Worm (Caenorhabditis elegans) whole organism, mixed stage, embryonic: ENCODE results near the gene C18D11.6.
"Not testable (repeated sequence)": the region's sequence is repeated elsewhere in the genome, so short reads cannot be mapped to it uniquely, and the experiment has no call there.

ENCODE experiments used
- M03D4.4 ChIP-seq: sonication (generic microtip); optimal IDR thresholded peaks from 2 replicates; lab custom pipeline; 2017; ENCODE audit warnings: mild to moderate bottlenecking, missing genetic modification characterization, missing compliant biosample characterization
- bed-3 ChIP-seq: fragments of 200-800 bp; sonication (Bioruptor generic); optimal IDR thresholded peaks from 3 replicates; lab custom pipeline; 2018; ENCODE audit warnings: mild to moderate bottlenecking, missing genetic modification characterization, moderate library complexity, missing compliant biosample characterization
- blmp-1 ChIP-seq: fragments of 150-350 bp; optimal IDR thresholded peaks from 2 replicates; lab custom pipeline; 2014; ENCODE audit warnings: missing biosample characterization, missing genetic modification characterization
- ceh-39 ChIP-seq: fragments of 150-350 bp; optimal IDR thresholded peaks from 2 replicates; lab custom pipeline; 2014; ENCODE audit warnings: missing biosample characterization, missing genetic modification characterization
- ceh-43 ChIP-seq: fragments of 200-800 bp; sonication (Bioruptor generic); optimal IDR thresholded peaks from 2 replicates; lab custom pipeline; 2018; ENCODE audit warnings: mild to moderate bottlenecking, missing genetic modification characterization, moderate library complexity, missing compliant biosample characterization
- ces-1 ChIP-seq: fragments of 150-350 bp; optimal IDR thresholded peaks from 2 replicates; lab custom pipeline; 2014; ENCODE audit warnings: missing biosample characterization, missing genetic modification reagents, missing genetic modification characterization
- cnd-1 ChIP-seq: fragments of 200-800 bp; sonication (Bioruptor generic); optimal IDR thresholded peaks from 2 replicates; lab custom pipeline; 2018; ENCODE audit warnings: mild to moderate bottlenecking, missing genetic modification characterization, missing compliant biosample characterization
- drap-1 ChIP-seq: fragments of 200-800 bp; sonication (Bioruptor generic); optimal IDR thresholded peaks from 3 replicates; lab custom pipeline; 2018; ENCODE audit warnings: mild to moderate bottlenecking, missing genetic modification characterization, missing compliant biosample characterization
- elt-1 ChIP-seq: sonication (generic microtip); optimal IDR thresholded peaks from 2 replicates; lab custom pipeline; 2017; ENCODE audit warnings: missing genetic modification characterization, mild to moderate bottlenecking, missing compliant biosample characterization, antibody characterized with exemption, moderate library complexity, borderline replicate concordance; ENCODE audit not compliant: insufficient read depth
- elt-3 ChIP-seq: fragments of 150-350 bp; optimal IDR thresholded peaks from 2 replicates; lab custom pipeline; 2014; ENCODE audit warnings: missing biosample characterization, missing genetic modification characterization
- ham-2 ChIP-seq: fragments of 200-800 bp; sonication (Bioruptor generic); optimal IDR thresholded peaks from 2 replicates; lab custom pipeline; 2018; ENCODE audit warnings: mild to moderate bottlenecking, missing genetic modification characterization, missing compliant biosample characterization
- hlh-1 ChIP-seq: fragments of 150-350 bp; optimal IDR thresholded peaks from 2 replicates; lab custom pipeline; 2014; ENCODE audit warnings: missing biosample characterization, missing genetic modification reagents, missing genetic modification characterization
- lin-32 ChIP-seq: fragments of 200-800 bp; sonication (Bioruptor generic); optimal IDR thresholded peaks from 2 replicates; lab custom pipeline; 2018; ENCODE audit warnings: mild to moderate bottlenecking, missing genetic modification characterization, missing compliant biosample characterization
- lsy-2 ChIP-seq: fragments of 150-350 bp; optimal IDR thresholded peaks from 2 replicates; lab custom pipeline; 2014; ENCODE audit warnings: missing biosample characterization, missing genetic modification characterization
- mab-5 ChIP-seq: fragments of 150-350 bp; optimal IDR thresholded peaks from 2 replicates; lab custom pipeline; 2014; ENCODE audit warnings: missing biosample characterization, missing genetic modification characterization
- mls-2 ChIP-seq: sonication (generic microtip); optimal IDR thresholded peaks from 2 replicates; lab custom pipeline; 2016; ENCODE audit warnings: mild to moderate bottlenecking, missing genetic modification characterization, moderate library complexity, missing compliant biosample characterization
- nhr-12 ChIP-seq: fragments of 150-350 bp; optimal IDR thresholded peaks from 2 replicates; lab custom pipeline; 2014; ENCODE audit warnings: missing biosample characterization, missing genetic modification characterization
- nhr-2 ChIP-seq: fragments of 150-350 bp; optimal IDR thresholded peaks from 2 replicates; lab custom pipeline; 2014; ENCODE audit warnings: missing biosample characterization, missing genetic modification characterization
- nhr-237 ChIP-seq: fragments of 150-350 bp; optimal IDR thresholded peaks from 2 replicates; lab custom pipeline; 2014; ENCODE audit warnings: missing biosample characterization, missing genetic modification characterization
- nhr-28 ChIP-seq: fragments of 150-350 bp; optimal IDR thresholded peaks from 2 replicates; lab custom pipeline; 2014; ENCODE audit warnings: missing biosample characterization, missing genetic modification characterization
- nhr-76 ChIP-seq: sonication (generic microtip); optimal IDR thresholded peaks from 2 replicates; lab custom pipeline; 2017; ENCODE audit warnings: missing biosample characterization, missing genetic modification characterization
- pha-4 ChIP-seq: fragments of 150-350 bp; optimal IDR thresholded peaks from 2 replicates; lab custom pipeline; 2018; ENCODE audit warnings: missing biosample characterization, missing genetic modification reagents, missing genetic modification characterization
- sem-2 ChIP-seq: fragments of 200-800 bp; sonication (Bioruptor generic); optimal IDR thresholded peaks from 2 replicates; lab custom pipeline; 2018; ENCODE audit warnings: mild to moderate bottlenecking, missing genetic modification characterization, missing compliant biosample characterization
- snpc-4 ChIP-seq: fragments of 150-350 bp; optimal IDR thresholded peaks from 2 replicates; lab custom pipeline; 2014; ENCODE audit warnings: missing biosample characterization, missing genetic modification characterization
- sptf-1 ChIP-seq: sonication (generic microtip); optimal IDR thresholded peaks from 2 replicates; lab custom pipeline; 2017; ENCODE audit warnings: mild to moderate bottlenecking, missing genetic modification characterization, moderate library complexity, missing compliant biosample characterization
- tbx-8 ChIP-seq: fragments of 200-800 bp; sonication (Bioruptor generic); optimal IDR thresholded peaks from 2 replicates; lab custom pipeline; 2018; ENCODE audit warnings: mild to moderate bottlenecking, missing genetic modification characterization, moderate library complexity, missing compliant biosample characterization
- unc-39 ChIP-seq: fragments of 150-350 bp; optimal IDR thresholded peaks from 2 replicates; lab custom pipeline; 2014; ENCODE audit warnings: missing biosample characterization, missing genetic modification characterization
- unc-62 ChIP-seq: fragments of 150-350 bp; optimal IDR thresholded peaks from 2 replicates; lab custom pipeline; 2014; ENCODE audit warnings: missing biosample characterization, missing genetic modification reagents, missing genetic modification characterization
- zip-8 ChIP-seq: fragments of 150-350 bp; optimal IDR thresholded peaks from 2 replicates; lab custom pipeline; 2014; ENCODE audit warnings: missing biosample characterization, missing genetic modification characterization
- ztf-11 ChIP-seq: fragments of 150-350 bp; optimal IDR thresholded peaks from 2 replicates; lab custom pipeline; 2014; ENCODE audit warnings: missing biosample characterization, missing genetic modification characterization

Gene C18D11.6

ce11 chrIII:11810447-11810846 lies at the start of gene C18D11.6:
TSS of gene C18D11.6 (plus strand) at chrIII:11810556.
- TF ChIP-seq nhr-76 (no peak), snpc-4 (tag; lab: Kevin White, UChicago) (no peak), tbx-8 (GFP tag; lab: Kevin White, UChicago) (no peak), cnd-1 (tag; lab: Kevin White, UChicago) (no peak), nhr-28 (tag; lab: Kevin White, UChicago) (no peak), blmp-1 (tag; lab: Kevin White, UChicago) (no peak), mab-5 (tag; lab: Kevin White, UChicago) (no peak), unc-62 (no peak), hlh-1 (tag; lab: Kevin White, UChicago) (no peak), unc-39 (tag; lab: Kevin White, UChicago) (no peak), elt-3 (no peak)
- TF ChIP-seq, all 35 proteins: peak for 0

- TF ChIP-seq snpc-4 (tag; lab: Kevin White, UChicago), result no peak
- no peak for TF ChIP-seq nhr-28 (tag; lab: Kevin White, UChicago)
- no peak for TF ChIP-seq unc-39 (tag; lab: Kevin White, UChicago)
- TF ChIP-seq nhr-76, result no peak
- no peak for TF ChIP-seq bed-3
- no peak for TF ChIP-seq sem-2 (GFP tag; lab: Kevin White, UChicago)
- TF ChIP-seq nhr-2, result no peak
Measured at ce11 chrIII:11760634-11761033, 49.7 kb upstream of the C18D11.6 start.

ce11 chrIII:11773581-11773980 lies 36.8 kb upstream of the C18D11.6 start, which contains the start of gene gbf-1:
TSS of gene gbf-1 (minus strand) at chrIII:11773681.
- not testable (repeated sequence) for TF ChIP-seq cnd-1, unc-39, nhr-237 (tag; lab: Kevin White, UChicago)

ce11 chrIII:11774508-11775000 lies 35.8 kb upstream of the C18D11.6 start, which contains the start of gene immp-1:
TSS of gene immp-1 (plus strand) at chrIII:11774950.
- TF ChIP-seq mls-2 (tag; lab: Kevin White, UChicago), result no peak
- no peak for TF ChIP-seq mab-5 (tag; lab: Kevin White, UChicago)
- TF ChIP-seq drap-1 (GFP tag; lab: Kevin White, UChicago), result no peak
- no peak for TF ChIP-seq cnd-1 (tag; lab: Kevin White, UChicago)
- TF ChIP-seq ham-2 (GFP tag; lab: Kevin White, UChicago), result no peak
- TF ChIP-seq blmp-1 (tag; lab: Kevin White, UChicago), result peak; percentile 71
- no peak for TF ChIP-seq unc-39 (tag; lab: Kevin White, UChicago)
- TF ChIP-seq lin-32 (GFP tag; lab: Kevin White, UChicago), result no peak
- no peak for TF ChIP-seq ceh-39 (tag; lab: Kevin White, UChicago)
- peak; percentile 19 for TF ChIP-seq lsy-2 (tag; lab: Kevin White, UChicago)
- no peak for TF ChIP-seq M03D4.4 (tag; lab: Kevin White, UChicago)
- TF ChIP-seq hlh-1 (tag; lab: Kevin White, UChicago), result no peak
- TF ChIP-seq ceh-43, result no peak
- TF ChIP-seq sem-2 (GFP tag; lab: Kevin White, UChicago), result no peak
- TF ChIP-seq sptf-1 (tag; lab: Kevin White, UChicago), result no peak
- no peak for TF ChIP-seq nhr-76
- TF ChIP-seq ces-1, result peak; percentile 16
- no peak for TF ChIP-seq nhr-12 (tag; lab: Kevin White, UChicago)
- TF ChIP-seq, all 35 proteins: peak for 3

- TF ChIP-seq mls-2 (tag; lab: Kevin White, UChicago), result no peak
- TF ChIP-seq pha-4, result no peak
- TF ChIP-seq nhr-12 (tag; lab: Kevin White, UChicago), result no peak
- no peak for TF ChIP-seq lin-32 (GFP tag; lab: Kevin White, UChicago)
- TF ChIP-seq hlh-1 (tag; lab: Kevin White, UChicago), result no peak
- TF ChIP-seq blmp-1 (tag; lab: Kevin White, UChicago), result no peak
- TF ChIP-seq nhr-2, result no peak
- no peak for TF ChIP-seq bed-3
- no peak for TF ChIP-seq zip-8
Measured at ce11 chrIII:11777321-11777720, 33.0 kb upstream of the C18D11.6 start, which contains the start of gene mdt-21. TSS of gene mdt-21 (plus strand) at chrIII:11777621.

- TF ChIP-seq hlh-1 (tag; lab: Kevin White, UChicago) (no peak), sem-2 (GFP tag; lab: Kevin White, UChicago) (no peak), ceh-43 (no peak), snpc-4 (tag; lab: Kevin White, UChicago) (no peak), nhr-12 (tag; lab: Kevin White, UChicago) (no peak), tbx-8 (GFP tag; lab: Kevin White, UChicago) (no peak), ceh-39 (tag; lab: Kevin White, UChicago) (no peak), drap-1 (GFP tag; lab: Kevin White, UChicago) (no peak), zip-8 (no peak), elt-3 (no peak), elt-1 (tag; lab: Kevin White, UChicago) (no peak), lsy-2 (tag; lab: Kevin White, UChicago) (no peak), ztf-11 (tag; lab: Kevin White, UChicago) (no peak), nhr-76 (no peak), ces-1 (no peak), mab-5 (tag; lab: Kevin White, UChicago) (no peak)
Measured at ce11 chrIII:11780183-11780664, 30.1 kb upstream of the C18D11.6 start, which contains the start of gene C24H11.5. TSS of gene C24H11.5 (plus strand) at chrIII:11780233.
